Worm (Caenorhabditis elegans) whole organism, young adult: ENCODE data around the gene col-14.

Source experiments
- B0035.1 ChIP-seq: sonication (generic microtip); optimal IDR thresholded peaks from 2 replicates; lab custom pipeline; 2016; ENCODE audit warnings: missing genetic modification characterization, mild to moderate bottlenecking, missing compliant biosample characterization, missing genotype, missing genetic modification reagents
- D2030.7 ChIP-seq: fragments of 200-800 bp; sonication (Bioruptor generic); IDR thresholded peaks from 2 replicates; pipeline ENCODE4 v1.3.6; 2022; ENCODE audit warnings: missing genetic modification reagents, missing genetic modification characterization, missing compliant biosample characterization
- F22D6.2 ChIP-seq: sonication (generic microtip); optimal IDR thresholded peaks from 2 replicates; lab custom pipeline; 2016; ENCODE audit warnings: mild to moderate bottlenecking, missing genetic modification characterization, missing compliant biosample characterization
- F23B12.7 ChIP-seq: sonication (generic microtip); optimal IDR thresholded peaks from 2 replicates; lab custom pipeline; 2017; ENCODE audit warnings: missing genetic modification characterization, mild to moderate bottlenecking, missing compliant biosample characterization, antibody characterized with exemption, moderate library complexity; ENCODE audit not compliant: insufficient read depth
- F52B5.7 ChIP-seq: sonication (generic microtip); optimal IDR thresholded peaks from 2 replicates; lab custom pipeline; 2016; ENCODE audit warnings: mild to moderate bottlenecking, missing genetic modification characterization, missing compliant biosample characterization
- F55B11.4 ChIP-seq: sonication (generic microtip); optimal IDR thresholded peaks from 2 replicates; lab custom pipeline; 2016; ENCODE audit warnings: missing compliant biosample characterization, missing genetic modification characterization, borderline replicate concordance; ENCODE audit not compliant: insufficient read depth
- T26A5.8 ChIP-seq: sonication (generic microtip); optimal IDR thresholded peaks from 2 replicates; lab custom pipeline; 2016; ENCODE audit warnings: missing genetic modification characterization, missing compliant biosample characterization
- Y53G8AR.9 ChIP-seq: fragments of 200-800 bp; sonication (Bioruptor generic); conservative IDR thresholded peaks from 2 replicates; pipeline ENCODE4 v1.3.6; 2022; ENCODE audit warnings: missing genetic modification reagents, missing genetic modification characterization, missing compliant biosample characterization
- Y79H2A.3 ChIP-seq: fragments of 200-800 bp; sonication (Bioruptor generic); conservative IDR thresholded peaks from 2 replicates; pipeline ENCODE4 v1.3.6; 2022; ENCODE audit warnings: missing genetic modification reagents, missing genetic modification characterization, missing compliant biosample characterization
- ZK185.1 ChIP-seq: sonication (generic microtip); optimal IDR thresholded peaks from 2 replicates; lab custom pipeline; 2016; ENCODE audit warnings: mild to moderate bottlenecking, missing genetic modification characterization, missing compliant biosample characterization; ENCODE audit not compliant: poor library complexity, severe bottlenecking
- akir-1 ChIP-seq: fragments of 200-800 bp; sonication (Bioruptor generic); optimal IDR thresholded peaks from 2 replicates; lab custom pipeline; 2018; ENCODE audit warnings: mild to moderate bottlenecking, missing genetic modification characterization, moderate library complexity, missing compliant biosample characterization
- aptf-3 ChIP-seq: fragments of 200-800 bp; sonication (Bioruptor generic); IDR thresholded peaks from 2 replicates; pipeline ENCODE4 v1.3.6; 2022; ENCODE audit warnings: missing genetic modification characterization, missing compliant biosample characterization
- atf-7 ChIP-seq: sonication (generic microtip); optimal IDR thresholded peaks from 2 replicates; lab custom pipeline; 2017; ENCODE audit warnings: mild to moderate bottlenecking, missing genetic modification characterization, missing compliant biosample characterization
- attf-6 ChIP-seq: fragments of 200-800 bp; sonication (Bioruptor generic); IDR thresholded peaks from 2 replicates; pipeline ENCODE4 v1.3.6; 2022; ENCODE audit warnings: missing genetic modification reagents, missing genetic modification characterization, missing compliant biosample characterization
- bed-1 ChIP-seq: fragments of 200-800 bp; sonication (Bioruptor generic); IDR thresholded peaks from 2 replicates; pipeline ENCODE4 v1.3.6; 2022; ENCODE audit warnings: missing genetic modification reagents, missing genetic modification characterization, missing compliant biosample characterization
- bed-2 ChIP-seq: fragments of 200-800 bp; sonication (Bioruptor generic); IDR thresholded peaks from 2 replicates; pipeline ENCODE4 v1.3.6; 2022; ENCODE audit warnings: missing genetic modification reagents, missing genetic modification characterization, missing compliant biosample characterization
- ccch-3 ChIP-seq: fragments of 200-800 bp; sonication (Bioruptor generic); optimal IDR thresholded peaks from 2 replicates; lab custom pipeline; 2018; ENCODE audit warnings: mild to moderate bottlenecking, missing genetic modification characterization, missing compliant biosample characterization
- ceh-100 ChIP-seq: fragments of 200-800 bp; sonication (Bioruptor generic); IDR thresholded peaks from 2 replicates; pipeline ENCODE4 v1.3.6; 2022; ENCODE audit warnings: missing genetic modification reagents, missing genetic modification characterization, missing compliant biosample characterization
- dpff-1 ChIP-seq: sonication (generic microtip); optimal IDR thresholded peaks from 2 replicates; lab custom pipeline; 2017; ENCODE audit warnings: mild to moderate bottlenecking, missing genetic modification characterization, missing compliant biosample characterization
- dpl-1 ChIP-seq: fragments of 150-350 bp; optimal IDR thresholded peaks from 2 replicates; lab custom pipeline; 2014; ENCODE audit warnings: missing biosample characterization, missing genetic modification reagents, missing genetic modification characterization
- efl-1 ChIP-seq: fragments of 150-350 bp; optimal IDR thresholded peaks from 2 replicates; lab custom pipeline; 2014; ENCODE audit warnings: missing biosample characterization, missing genetic modification reagents, missing genetic modification characterization
- egrh-3 ChIP-seq: fragments of 200-800 bp; sonication (Bioruptor generic); IDR thresholded peaks from 2 replicates; pipeline ENCODE4 v1.3.6; 2022; ENCODE audit warnings: missing genetic modification reagents, missing genetic modification characterization, missing compliant biosample characterization
- ekl-4 ChIP-seq: fragments of 200-800 bp; sonication (Bioruptor generic); IDR thresholded peaks from 2 replicates; pipeline ENCODE4 v1.3.6; 2022; ENCODE audit warnings: missing genetic modification reagents, missing genetic modification characterization, missing compliant biosample characterization
- ets-4 ChIP-seq: fragments of 200-800 bp; sonication (Bioruptor generic); optimal IDR thresholded peaks from 2 replicates; lab custom pipeline; 2018; ENCODE audit warnings: mild to moderate bottlenecking, missing genetic modification characterization, missing compliant biosample characterization
- fkh-3 ChIP-seq: sonication (generic microtip); optimal IDR thresholded peaks from 2 replicates; lab custom pipeline; 2016; ENCODE audit warnings: mild to moderate bottlenecking, missing genetic modification characterization, missing compliant biosample characterization
- hmg-20 ChIP-seq: fragments of 200-800 bp; sonication (Bioruptor generic); IDR thresholded peaks from 2 replicates; pipeline ENCODE4 v1.3.6; 2022; ENCODE audit warnings: missing genetic modification reagents, missing genetic modification characterization, missing compliant biosample characterization
- lag-1 ChIP-seq: fragments of 200-800 bp; sonication (Bioruptor generic); IDR thresholded peaks from 2 replicates; pipeline ENCODE4 v1.3.6; 2022; ENCODE audit warnings: missing genetic modification reagents, missing genetic modification characterization, missing compliant biosample characterization
- lin-35 ChIP-seq, 3 experiments: fragments of 150-350 bp in 2 of 3; sonication (generic microtip) in 1 of 3; optimal IDR thresholded peaks; 2 replicates each; lab custom pipeline; 2014 to 2018; ENCODE audit warnings: missing biosample characterization in 3 of 3, missing genetic modification characterization in 3 of 3, missing genetic modification reagents in 3 of 3
- lin-40 ChIP-seq: sonication (generic microtip); optimal IDR thresholded peaks from 2 replicates; lab custom pipeline; 2016; ENCODE audit warnings: missing genetic modification characterization, mild to moderate bottlenecking, missing compliant biosample characterization, missing genotype, missing genetic modification reagents
- madf-6 ChIP-seq: fragments of 200-800 bp; sonication (Bioruptor generic); IDR thresholded peaks from 2 replicates; pipeline ENCODE4 v1.3.6; 2022; ENCODE audit warnings: missing genetic modification reagents, missing genetic modification characterization, missing compliant biosample characterization
- mes-4 ChIP-seq: sonication (generic microtip); optimal IDR thresholded peaks from 2 replicates; lab custom pipeline; 2016; ENCODE audit warnings: missing genotype, missing genetic modification characterization, missing compliant biosample characterization
- nfya-1 ChIP-seq: sonication (generic microtip); optimal IDR thresholded peaks from 2 replicates; lab custom pipeline; 2017; ENCODE audit warnings: antibody characterized with exemption, missing compliant biosample characterization, missing genetic modification characterization, borderline replicate concordance; ENCODE audit not compliant: insufficient read depth
- nhr-120 ChIP-seq: fragments of 200-800 bp; sonication (Bioruptor generic); IDR thresholded peaks from 2 replicates; pipeline ENCODE4 v1.3.6; 2022; ENCODE audit warnings: missing genetic modification characterization, missing compliant biosample characterization
- nhr-80 ChIP-seq: sonication (generic microtip); optimal IDR thresholded peaks from 2 replicates; lab custom pipeline; 2016; ENCODE audit warnings: missing genetic modification characterization, missing compliant biosample characterization
- nhr-90 ChIP-seq: sonication (generic microtip); optimal IDR thresholded peaks from 2 replicates; lab custom pipeline; 2016; ENCODE audit warnings: missing genotype, mild to moderate bottlenecking, missing genetic modification characterization, missing compliant biosample characterization
- pbrm-1 ChIP-seq: fragments of 200-800 bp; sonication (Bioruptor generic); IDR thresholded peaks from 2 replicates; pipeline ENCODE4 v1.3.6; 2022; ENCODE audit warnings: missing genetic modification reagents, missing genetic modification characterization, missing compliant biosample characterization
- snpc-3.4 ChIP-seq: sonication (generic microtip); optimal IDR thresholded peaks from 2 replicates; lab custom pipeline; 2017; ENCODE audit warnings: missing genetic modification characterization, mild to moderate bottlenecking, missing compliant biosample characterization, antibody characterized with exemption, moderate library complexity, missing genotype, missing genetic modification reagents
- somi-1 ChIP-seq: fragments of 200-800 bp; sonication (Bioruptor generic); optimal IDR thresholded peaks from 2 replicates; lab custom pipeline; 2018; ENCODE audit warnings: mild to moderate bottlenecking, missing genetic modification characterization, missing compliant biosample characterization
- sptf-2 ChIP-seq: fragments of 200-800 bp; sonication (Bioruptor generic); optimal IDR thresholded peaks from 2 replicates; lab custom pipeline; 2018; ENCODE audit warnings: mild to moderate bottlenecking, missing genetic modification characterization, missing compliant biosample characterization
- tlf-1 ChIP-seq: fragments of 200-800 bp; sonication (Bioruptor generic); optimal IDR thresholded peaks from 2 replicates; lab custom pipeline; 2018; ENCODE audit warnings: mild to moderate bottlenecking, missing genetic modification characterization, missing compliant biosample characterization
- unc-62 ChIP-seq: fragments of 150-350 bp; optimal IDR thresholded peaks from 2 replicates; lab custom pipeline; 2014; ENCODE audit warnings: missing biosample characterization, missing genetic modification reagents, missing genetic modification characterization
- ztf-22 ChIP-seq: fragments of 200-800 bp; sonication (Bioruptor generic); optimal IDR thresholded peaks from 2 replicates; lab custom pipeline; 2018; ENCODE audit warnings: mild to moderate bottlenecking, missing genetic modification characterization, moderate library complexity, missing compliant biosample characterization
- ztf-28 ChIP-seq: fragments of 200-800 bp; sonication (Bioruptor generic); IDR thresholded peaks from 2 replicates; pipeline ENCODE4 v1.3.6; 2022; ENCODE audit warnings: missing genetic modification reagents, missing genetic modification characterization, missing compliant biosample characterization
- ztf-3 ChIP-seq: fragments of 200-800 bp; sonication (Bioruptor generic); optimal IDR thresholded peaks from 2 replicates; lab custom pipeline; 2018; ENCODE audit warnings: mild to moderate bottlenecking, missing genetic modification characterization, missing compliant biosample characterization

Gene col-14

ce11 chrIV:7709701-7710100 lies 43.5 kb upstream of the col-14 start, which contains the start of the genes mrpl-1, emc-6 and mrps-24 (continued):
- TF ChIP-seq unc-62 = no peak
- no peak for TF ChIP-seq somi-1 (GFP tag; lab: Kevin White, UChicago)
- TF ChIP-seq nhr-120 (GFP tag; lab: Robert Waterston, UW) = no peak
- 0 out of 2 replicates have a peak, but pooled peaks have one; percentile 7 for TF ChIP-seq D2030.7 (GFP tag; lab: Robert Waterston, UW)
- TF ChIP-seq fkh-3 (tag; lab: Kevin White, UChicago) = no peak
- TF ChIP-seq ceh-100 (GFP tag; lab: Robert Waterston, UW) = no peak
- no peak for TF ChIP-seq dpff-1 (tag; lab: Kevin White, UChicago)
- TF ChIP-seq F23B12.7 (tag; lab: Kevin White, UChicago) = peak; percentile 74
- no peak for TF ChIP-seq aptf-3 (GFP tag; lab: Robert Waterston, UW)
- TF ChIP-seq lin-40 (tag; lab: Kevin White, UChicago) = peak; percentile 16
- TF ChIP-seq dpl-1 = peak; percentile 14
- TF ChIP-seq B0035.1 (tag; lab: Kevin White, UChicago) = no peak
- TF ChIP-seq tlf-1 (GFP tag; lab: Kevin White, UChicago) = no peak
- TF ChIP-seq F55B11.4 = no peak
- TF ChIP-seq ets-4 = no peak
- TF ChIP-seq mes-4 (tag; lab: Kevin White, UChicago) = no peak
- no peak for TF ChIP-seq F52B5.7 (tag; lab: Kevin White, UChicago)
- no peak for TF ChIP-seq lag-1
- no peak for TF ChIP-seq Y79H2A.3 (GFP tag; lab: Robert Waterston, UW)
- TF ChIP-seq attf-6 (GFP tag; lab: Robert Waterston, UW) = no peak
- TF ChIP-seq bed-2 = no peak
- TF ChIP-seq ZK185.1 (tag; lab: Kevin White, UChicago) = peak; percentile 25
- TF ChIP-seq madf-6 (GFP tag; lab: Robert Waterston, UW) = no peak
- TF ChIP-seq nfya-1 (tag; lab: Kevin White, UChicago) = no peak
- no peak for TF ChIP-seq nhr-90 (tag; lab: Kevin White, UChicago)
- no peak for TF ChIP-seq pbrm-1 (GFP tag; lab: Robert Waterston, UW)
- TF ChIP-seq ztf-3 (GFP tag; lab: Kevin White, UChicago) = no peak
- no peak for TF ChIP-seq ccch-3
- no peak for TF ChIP-seq atf-7 (tag; lab: Kevin White, UChicago)
- no peak for TF ChIP-seq ekl-4 (GFP tag; lab: Robert Waterston, UW)
- TF ChIP-seq snpc-3.4 (tag; lab: Kevin White, UChicago) = no peak
- TF ChIP-seq akir-1 (GFP tag; lab: Kevin White, UChicago) = no peak
- peak; percentile 1 for TF ChIP-seq efl-1
- no peak for TF ChIP-seq F22D6.2 (tag; lab: Kevin White, UChicago)
- TF ChIP-seq nhr-80 = no peak
- no peak for TF ChIP-seq ztf-22 (GFP tag; lab: Kevin White, UChicago)
- no peak for TF ChIP-seq Y53G8AR.9 (GFP tag; lab: Robert Waterston, UW)
- no peak for TF ChIP-seq sptf-2 (GFP tag; lab: Kevin White, UChicago)
- no peak for TF ChIP-seq T26A5.8 (tag; lab: Kevin White, UChicago)
- TF ChIP-seq hmg-20 (GFP tag; lab: Robert Waterston, UW) = no peak
- TF ChIP-seq ztf-28 (GFP tag; lab: Robert Waterston, UW) = no peak
- TF ChIP-seq lin-35 (GFP tag; optimal IDR thresholded peaks at IDR 0.05; lab: Kevin White, UChicago) = peak in 1 of 3 experiments; percentile 75
- TF ChIP-seq egrh-3 (GFP tag; lab: Robert Waterston, UW) = no peak
- no peak for TF ChIP-seq bed-1 (GFP tag; lab: Robert Waterston, UW)
